Fruit fly (Drosophila melanogaster) whole organism, pupa: ENCODE data around the gene ND-13B.
A peak's percentile ranks its signal among the peaks of the same experiment; 100 is the strongest.

Source experiments
- CG10348 ChIP-seq: fragments of 200-800 bp; sonication (Bioruptor generic); IDR thresholded peaks from 2 replicates; pipeline ENCODE4 v1.3.6; 2022; ENCODE audit warnings: missing biosample characterization, missing genetic modification characterization
- CG12605 ChIP-seq: fragments of 200-800 bp; sonication (Bioruptor generic); IDR thresholded peaks from 2 replicates; pipeline ENCODE4 v1.3.6; 2022; ENCODE audit warnings: missing biosample characterization, missing genetic modification characterization
- CG13204 ChIP-seq: fragments of 200-800 bp; sonication (Bioruptor generic); optimal IDR thresholded peaks from 2 replicates; lab custom pipeline; 2018; ENCODE audit warnings: missing biosample characterization, mild to moderate bottlenecking, missing genetic modification characterization, moderate library complexity
- CG14655 ChIP-seq: fragments of 200-800 bp; sonication (Bioruptor generic); optimal IDR thresholded peaks from 3 replicates; lab custom pipeline; 2017; ENCODE audit warnings: mild to moderate bottlenecking, missing biosample characterization, missing genetic modification reagents, missing genetic modification characterization
- CG15710 ChIP-seq: fragments of 200-800 bp; sonication (Bioruptor generic); optimal IDR thresholded peaks from 2 replicates; lab custom pipeline; 2018; ENCODE audit warnings: missing biosample characterization, mild to moderate bottlenecking, missing genetic modification characterization, moderate library complexity
- CG17806 ChIP-seq: fragments of 200-800 bp; sonication (Bioruptor generic); optimal IDR thresholded peaks from 2 replicates; lab custom pipeline; 2018; ENCODE audit warnings: missing biosample characterization, mild to moderate bottlenecking, missing genetic modification characterization, moderate library complexity
- CG32121 ChIP-seq: fragments of 200-800 bp; sonication (Bioruptor generic); IDR thresholded peaks from 2 replicates; pipeline ENCODE4 v1.3.6; 2022; ENCODE audit warnings: missing biosample characterization, missing genetic modification characterization
- CG34367 ChIP-seq: fragments of 200-800 bp; sonication (Bioruptor generic); optimal IDR thresholded peaks from 2 replicates; lab custom pipeline; 2018; ENCODE audit warnings: missing biosample characterization, mild to moderate bottlenecking, missing genetic modification characterization
- CG4496 ChIP-seq: fragments of 200-800 bp; sonication (Bioruptor generic); IDR thresholded peaks from 3 replicates; pipeline ENCODE4 v1.3.6; 2022; ENCODE audit warnings: missing biosample characterization, missing genetic modification characterization
- CG8159 ChIP-seq: fragments of 200-800 bp; sonication (Bioruptor generic); optimal IDR thresholded peaks from 3 replicates; lab custom pipeline; 2018; ENCODE audit warnings: missing biosample characterization, mild to moderate bottlenecking, missing genetic modification characterization, moderate library complexity
- CG8301 ChIP-seq: fragments of 200-800 bp; sonication (Bioruptor generic); optimal IDR thresholded peaks from 2 replicates; lab custom pipeline; 2018; ENCODE audit warnings: missing biosample characterization, mild to moderate bottlenecking, missing genetic modification characterization
- CG9948 ChIP-seq: fragments of 200-800 bp; sonication (Bioruptor generic); optimal IDR thresholded peaks from 2 replicates; lab custom pipeline; 2018; ENCODE audit warnings: missing biosample characterization, mild to moderate bottlenecking, missing genetic modification characterization, moderate library complexity
- D1 ChIP-seq: fragments of 200-800 bp; sonication (Bioruptor generic); optimal IDR thresholded peaks from 2 replicates; lab custom pipeline; 2018; ENCODE audit warnings: missing biosample characterization, mild to moderate bottlenecking, missing genetic modification characterization, moderate library complexity
- EcR ChIP-seq: fragments of 200-800 bp; sonication (Bioruptor generic); optimal IDR thresholded peaks from 3 replicates; lab custom pipeline; 2019; ENCODE audit warnings: missing biosample characterization, missing genetic modification characterization, mild to moderate bottlenecking, moderate library complexity, missing genetic modification reagents
- Ets98B ChIP-seq: fragments of 200-800 bp; sonication (Bioruptor generic); IDR thresholded peaks from 2 replicates; pipeline ENCODE4 v1.3.6; 2022; ENCODE audit warnings: missing biosample characterization, missing genetic modification characterization
- Pif1A ChIP-seq: fragments of 200-800 bp; sonication (Bioruptor generic); optimal IDR thresholded peaks from 3 replicates; lab custom pipeline; 2016; ENCODE audit warnings: missing biosample characterization, missing genetic modification characterization
- Pif1B ChIP-seq: fragments of 200-800 bp; sonication (Bioruptor generic); optimal IDR thresholded peaks from 3 replicates; lab custom pipeline; 2016; ENCODE audit warnings: missing biosample characterization, missing genetic modification characterization
- Snoo ChIP-seq: fragments of 200-800 bp; sonication (Bioruptor generic); optimal IDR thresholded peaks from 3 replicates; lab custom pipeline; 2017; ENCODE audit warnings: missing biosample characterization, mild to moderate bottlenecking, missing genetic modification characterization, inconsistent platforms
- fd96Ca ChIP-seq: fragments of 200-800 bp; sonication (Bioruptor generic); IDR thresholded peaks from 3 replicates; pipeline ENCODE4 v1.3.6; 2022; ENCODE audit warnings: missing biosample characterization, missing genetic modification characterization
- gl ChIP-seq: fragments of 200-800 bp; sonication (Bioruptor generic); optimal IDR thresholded peaks from 2 replicates; lab custom pipeline; 2018; ENCODE audit warnings: missing biosample characterization, mild to moderate bottlenecking, missing genetic modification characterization
- rn ChIP-seq: fragments of 200-800 bp; sonication (Bioruptor generic); IDR thresholded peaks from 2 replicates; pipeline ENCODE4 v1.3.6; 2022; ENCODE audit warnings: missing biosample characterization, missing genetic modification characterization

ND-13B gene

DNA sequence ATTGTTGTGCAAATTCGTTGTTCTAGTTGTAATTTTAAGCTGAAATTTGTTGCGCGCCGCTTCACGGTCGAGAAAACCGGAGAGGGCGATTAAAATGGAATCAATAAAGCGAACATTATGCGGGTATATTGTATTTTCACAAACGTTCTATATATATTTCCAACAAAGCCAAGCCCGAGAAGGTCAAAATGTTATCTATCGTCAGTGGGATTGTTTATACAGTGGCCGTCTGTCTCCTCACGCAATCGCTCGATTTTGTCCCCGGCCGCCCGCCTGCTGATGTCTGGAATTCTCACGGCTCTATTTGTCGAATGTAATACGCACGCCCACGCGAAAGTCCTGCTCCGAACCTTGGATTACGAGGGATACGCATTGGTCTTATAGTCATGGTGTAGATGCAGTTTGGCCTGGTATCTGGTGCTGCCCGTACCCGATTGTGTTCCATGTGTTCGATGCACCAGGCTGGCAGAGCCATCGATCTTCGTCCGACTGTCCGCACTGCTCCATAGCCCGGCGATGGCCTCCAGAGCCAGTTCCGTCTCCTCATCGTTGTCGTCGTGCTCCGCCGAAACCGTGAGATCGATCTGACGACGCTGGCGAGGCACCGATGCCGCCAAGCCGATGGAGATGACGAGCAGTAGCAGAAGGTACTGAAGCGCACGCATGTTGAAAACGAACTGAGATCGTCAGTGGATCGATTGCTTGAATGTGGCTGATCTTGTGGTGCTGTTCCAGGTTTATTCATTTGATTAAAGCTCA lies 1.3 kb downstream of the ND-13B start, which contains the start of gene CG33493:
TSS of gene CG33493 (minus strand) at position 709 of the 759 bp plus-strand sequence.
- no peak for TF ChIP-seq CG32121 (GFP tag; lab: Robert Waterston, UW)
- no peak for TF ChIP-seq CG15710 (tag; lab: Kevin White, UChicago)
- TF ChIP-seq CG4496 (GFP tag; lab: Robert Waterston, UW): no peak
- TF ChIP-seq gl (tag; lab: Kevin White, UChicago): no peak
- TF ChIP-seq CG13204: no peak
- no peak for TF ChIP-seq CG14655 (GFP tag; lab: Kevin White, UChicago)
- TF ChIP-seq CG12605: no peak
- no peak for TF ChIP-seq Pif1A
- TF ChIP-seq CG9948 (tag; lab: Kevin White, UChicago): no peak
- no peak for TF ChIP-seq rn
- TF ChIP-seq CG10348 (GFP tag; lab: Robert Waterston, UW): no peak
- TF ChIP-seq CG8301 (tag; lab: Kevin White, UChicago): no peak
- TF ChIP-seq Ets98B (GFP tag; lab: Robert Waterston, UW): no peak
- TF ChIP-seq CG34367 (tag; lab: Kevin White, UChicago): no peak
- TF ChIP-seq EcR (GFP tag; lab: Kevin White, UChicago): no peak
- no peak for TF ChIP-seq CG8159
- TF ChIP-seq, all 21 proteins: peak for 0

DNA sequence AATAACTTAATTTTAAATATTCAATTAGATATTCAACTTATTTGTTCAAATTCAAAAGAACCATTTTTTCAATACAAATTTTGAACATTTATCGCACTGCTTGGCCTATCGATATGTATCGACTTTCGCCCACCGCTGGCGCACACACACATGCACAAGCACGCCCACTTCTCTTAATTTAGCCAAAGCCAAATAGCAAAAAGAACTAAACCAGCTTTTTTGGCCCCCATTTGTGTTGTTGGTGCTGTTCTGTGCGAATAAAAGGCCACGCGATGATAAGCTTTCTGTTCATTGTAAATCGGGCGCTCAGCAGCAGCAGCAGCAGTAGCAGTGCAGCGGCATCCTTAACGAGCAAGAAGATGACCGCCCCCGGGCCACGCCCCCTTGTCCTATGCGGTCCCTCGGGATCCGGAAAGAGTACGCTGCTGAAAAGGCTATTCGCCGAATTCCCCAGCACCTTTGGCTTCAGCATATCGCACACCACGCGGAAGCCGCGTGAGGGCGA lies 3.0 kb downstream of the ND-13B start, which contains the start of gene CG11811:
TSS of gene CG11811 (plus strand) at position 121 of the 505 bp plus-strand sequence.
- TF ChIP-seq CG8301 (tag; lab: Kevin White, UChicago) (no peak), Pif1B (GFP tag; lab: Kevin White, UChicago) (no peak), CG13204 (no peak), D1 (tag; lab: Kevin White, UChicago) (peak; percentile 71), CG32121 (GFP tag; lab: Robert Waterston, UW) (peak; percentile 51), fd96Ca (no peak), CG12605 (0 out of 2 replicates have a peak, but pooled peaks have one; percentile 20), CG4496 (GFP tag; lab: Robert Waterston, UW) (peak; percentile 45; the same call in 1 of the 3 replicates), Ets98B (GFP tag; lab: Robert Waterston, UW) (peak; percentile 27)

DNA sequence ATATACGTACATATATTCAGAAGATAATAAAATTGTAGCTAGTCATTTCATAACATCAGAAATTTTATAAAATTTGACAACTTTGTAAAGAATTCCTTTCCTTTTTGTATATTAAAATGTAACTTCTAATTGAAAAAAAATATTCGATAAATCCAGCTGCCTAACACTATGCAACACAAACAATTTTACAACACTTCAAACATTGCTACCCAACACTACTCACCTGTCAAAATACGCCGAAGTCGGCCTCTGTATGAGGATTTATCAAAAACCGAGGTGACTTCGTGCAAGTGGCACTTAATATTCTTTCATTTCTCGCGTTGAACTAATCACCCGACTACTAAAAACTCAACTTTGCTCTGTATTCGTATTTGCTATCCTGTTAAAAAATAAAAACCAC lies 7.3 kb downstream of the ND-13B start:
- TF ChIP-seq Pif1A: no peak
- TF ChIP-seq fd96Ca: no peak
- TF ChIP-seq D1 (tag; lab: Kevin White, UChicago): no peak
- no peak for TF ChIP-seq CG4496 (GFP tag; lab: Robert Waterston, UW)
- no peak for TF ChIP-seq CG9948 (tag; lab: Kevin White, UChicago)
- no peak for TF ChIP-seq CG8159
- no peak for TF ChIP-seq CG34367 (tag; lab: Kevin White, UChicago)
- TF ChIP-seq CG15710 (tag; lab: Kevin White, UChicago): no peak
- no peak for TF ChIP-seq Snoo (tag; lab: Kevin White, UChicago)
- no peak for TF ChIP-seq CG17806 (tag; lab: Kevin White, UChicago)
- no peak for TF ChIP-seq Ets98B (GFP tag; lab: Robert Waterston, UW)
- TF ChIP-seq, all 21 proteins: peak for 0

DNA sequence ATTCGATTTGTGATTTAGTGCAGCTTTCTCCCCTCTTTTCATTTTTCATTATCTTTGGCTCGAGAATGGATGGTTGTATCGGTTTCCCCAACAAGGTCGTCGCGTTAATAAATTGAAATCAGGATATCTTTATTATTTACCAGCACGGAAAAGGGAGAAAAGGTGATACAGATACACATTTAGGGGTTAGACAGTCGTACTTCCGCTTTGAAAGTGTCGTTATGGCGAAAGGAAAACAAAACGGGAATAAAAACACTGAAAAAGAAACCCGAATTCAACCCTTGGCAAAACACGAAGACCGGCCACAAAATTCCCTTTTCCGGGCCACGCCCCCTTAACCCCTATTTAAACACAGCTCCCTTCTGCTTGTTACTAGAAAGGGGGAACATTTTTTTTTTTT lies 9.4 kb downstream of the ND-13B start:
- TF ChIP-seq Pif1B (GFP tag; lab: Kevin White, UChicago): no peak
- TF ChIP-seq D1 (tag; lab: Kevin White, UChicago): no peak
- no peak for TF ChIP-seq CG12605
- TF ChIP-seq CG15710 (tag; lab: Kevin White, UChicago): no peak
- no peak for TF ChIP-seq CG13204
- TF ChIP-seq, all 21 proteins: peak for 0

DNA sequence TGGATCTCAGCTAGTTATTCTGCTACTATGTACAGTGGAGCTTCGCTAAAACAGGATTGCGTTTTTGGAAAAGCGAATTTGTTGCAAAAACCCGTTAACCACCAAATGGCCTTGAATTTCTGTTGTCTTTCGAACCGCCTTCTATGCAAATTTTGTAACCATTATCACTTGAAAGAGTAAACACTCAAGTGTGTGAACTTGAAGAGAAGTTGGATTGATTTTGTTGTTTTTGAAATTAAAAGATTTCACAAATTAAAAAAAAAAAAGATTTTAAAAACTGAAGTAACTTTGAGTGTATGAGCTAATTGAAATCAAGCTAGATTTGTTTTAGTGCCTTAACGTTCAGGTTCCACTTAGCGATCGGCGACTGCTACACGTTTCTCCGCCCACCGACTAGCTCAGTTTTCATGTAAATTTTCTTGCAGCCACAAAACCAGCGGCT lies 10.0 kb downstream of the ND-13B start:
- peak; percentile 73 for TF ChIP-seq CG10348 (GFP tag; lab: Robert Waterston, UW)
- no peak for TF ChIP-seq CG14655 (GFP tag; lab: Kevin White, UChicago)
- peak; percentile 71 for TF ChIP-seq CG17806 (tag; lab: Kevin White, UChicago)
- TF ChIP-seq Snoo (tag; lab: Kevin White, UChicago): peak; percentile 21
- TF ChIP-seq CG15710 (tag; lab: Kevin White, UChicago): peak; percentile 47
- TF ChIP-seq CG12605: peak; percentile 51
- TF ChIP-seq CG8159: peak; percentile 68
- no peak for TF ChIP-seq CG13204
- TF ChIP-seq CG9948 (tag; lab: Kevin White, UChicago): peak; percentile 68
- no peak for TF ChIP-seq gl (tag; lab: Kevin White, UChicago)
- peak; percentile 87 for TF ChIP-seq CG8301 (tag; lab: Kevin White, UChicago)
- peak; percentile 86 for TF ChIP-seq CG4496 (GFP tag; lab: Robert Waterston, UW)
- peak; percentile 64 for TF ChIP-seq Pif1B (GFP tag; lab: Kevin White, UChicago)
- peak; percentile 82 for TF ChIP-seq CG32121 (GFP tag; lab: Robert Waterston, UW)
- no peak for TF ChIP-seq EcR (GFP tag; lab: Kevin White, UChicago)
- peak; percentile 78 for TF ChIP-seq Ets98B (GFP tag; lab: Robert Waterston, UW)
- TF ChIP-seq D1 (tag; lab: Kevin White, UChicago): peak; percentile 46
- peak; percentile 74 for TF ChIP-seq rn
- TF ChIP-seq CG34367 (tag; lab: Kevin White, UChicago): no peak
- peak; percentile 85 for TF ChIP-seq Pif1A
- TF ChIP-seq fd96Ca: peak; percentile 86
- TF ChIP-seq, all 21 proteins: peak for 16
